Fruit fly (Drosophila melanogaster) whole organism, embryonic: Measurements from ENCODE around the gene Prosbeta2R2.

Source experiments
- Abd-B ChIP-seq: fragments of 200-800 bp; sonication (Bioruptor generic); optimal IDR thresholded peaks from 2 replicates; lab custom pipeline; 2018; ENCODE audit warnings: missing biosample characterization, mild to moderate bottlenecking, missing genetic modification characterization, moderate library complexity
- Asciz ChIP-seq: fragments of 200-800 bp; sonication (Bioruptor generic); optimal IDR thresholded peaks from 2 replicates; lab custom pipeline; 2017; ENCODE audit warnings: missing biosample characterization, mild to moderate bottlenecking, missing genetic modification characterization, missing genetic modification reagents
- Awh ChIP-seq: fragments of 200-800 bp; sonication (Bioruptor generic); IDR thresholded peaks from 2 replicates; pipeline ENCODE4, ENCODE4 v1.3.6; 2022; ENCODE audit warnings: missing biosample characterization, missing genetic modification characterization
- BtbVII ChIP-seq: fragments of 200-800 bp; sonication (Bioruptor generic); optimal IDR thresholded peaks from 3 replicates; lab custom pipeline; 2017; ENCODE audit warnings: missing biosample characterization, mild to moderate bottlenecking, missing genetic modification characterization
- CG10366 ChIP-seq: fragments of 200-800 bp; sonication (Bioruptor generic); IDR thresholded peaks from 2 replicates; pipeline ENCODE4 v1.3.6; 2022; ENCODE audit warnings: missing biosample characterization, missing genetic modification characterization
- CG12071 ChIP-seq: fragments of 200-800 bp; sonication (Bioruptor generic); optimal IDR thresholded peaks from 3 replicates; lab custom pipeline; 2018; ENCODE audit warnings: missing biosample characterization, mild to moderate bottlenecking, missing genetic modification characterization
- CG13123 ChIP-seq: fragments of 200-800 bp; sonication (Bioruptor generic); optimal IDR thresholded peaks from 2 replicates; lab custom pipeline; 2016; ENCODE audit warnings: missing biosample characterization, missing genetic modification characterization
- CG13296 ChIP-seq: fragments of 200-800 bp; sonication (Bioruptor generic); optimal IDR thresholded peaks from 3 replicates; lab custom pipeline; 2018; ENCODE audit warnings: missing biosample characterization, mild to moderate bottlenecking, missing genetic modification characterization
- CG15073 ChIP-seq: fragments of 200-800 bp; sonication (Bioruptor generic); optimal IDR thresholded peaks from 2 replicates; lab custom pipeline; 2016; ENCODE audit warnings: missing biosample characterization, missing genetic modification characterization
- CG15696 ChIP-seq: fragments of 200-800 bp; sonication (Bioruptor generic); optimal IDR thresholded peaks from 2 replicates; lab custom pipeline; 2019; ENCODE audit warnings: missing biosample characterization, mild to moderate bottlenecking, missing genetic modification characterization, moderate library complexity
- CG17359 ChIP-seq: fragments of 200-800 bp; sonication (Bioruptor generic); optimal IDR thresholded peaks from 3 replicates; lab custom pipeline; 2018; ENCODE audit warnings: missing biosample characterization, mild to moderate bottlenecking, missing genetic modification characterization, moderate library complexity
- CG17568 ChIP-seq: fragments of 200-800 bp; sonication (Bioruptor generic); optimal IDR thresholded peaks from 2 replicates; lab custom pipeline; 2018; ENCODE audit warnings: missing biosample characterization, mild to moderate bottlenecking, missing genetic modification characterization, moderate library complexity
- CG18476 ChIP-seq: fragments of 200-800 bp; sonication (Bioruptor generic); optimal IDR thresholded peaks from 2 replicates; lab custom pipeline; 2016; ENCODE audit warnings: missing biosample characterization, mild to moderate bottlenecking, missing genetic modification characterization
- CG2678 ChIP-seq: fragments of 200-800 bp; sonication (Bioruptor generic); optimal IDR thresholded peaks from 3 replicates; lab custom pipeline; 2019; ENCODE audit warnings: missing biosample characterization, mild to moderate bottlenecking, missing genetic modification characterization, moderate library complexity
- CG32532 ChIP-seq: fragments of 200-800 bp; sonication (Bioruptor generic); IDR thresholded peaks from 2 replicates; pipeline ENCODE4 v1.3.6; 2022; ENCODE audit warnings: missing biosample characterization, missing genetic modification characterization
- CG4707 ChIP-seq: fragments of 200-800 bp; sonication (Bioruptor generic); optimal IDR thresholded peaks from 2 replicates; lab custom pipeline; 2018; ENCODE audit warnings: missing biosample characterization, mild to moderate bottlenecking, missing genetic modification characterization, moderate library complexity
- CG5953 ChIP-seq: fragments of 200-800 bp; sonication (Bioruptor generic); IDR thresholded peaks from 2 replicates; pipeline ENCODE4 v1.3.6; 2022; ENCODE audit warnings: missing biosample characterization, missing genetic modification characterization
- CG7987 ChIP-seq: fragments of 200-800 bp; sonication (Bioruptor generic); optimal IDR thresholded peaks from 2 replicates; lab custom pipeline; 2018; ENCODE audit warnings: missing biosample characterization, mild to moderate bottlenecking, missing genetic modification characterization, moderate library complexity
- CG8924 ChIP-seq: fragments of 200-800 bp; optimal IDR thresholded peaks from 3 replicates; lab custom pipeline; 2019; ENCODE audit warnings: missing biosample characterization, mild to moderate bottlenecking, missing genetic modification characterization, moderate library complexity
- CG9727 ChIP-seq: fragments of 200-800 bp; sonication (Bioruptor generic); optimal IDR thresholded peaks from 3 replicates; lab custom pipeline; 2017; ENCODE audit warnings: missing biosample characterization, mild to moderate bottlenecking, missing genetic modification characterization
- Dll ChIP-seq: fragments of 200-800 bp; sonication (Bioruptor generic); IDR thresholded peaks from 4 replicates; pipeline ENCODE4 v1.3.6; 2022; ENCODE audit warnings: missing biosample characterization, missing genetic modification characterization; ENCODE audit not compliant: partially characterized antibody
- Ets65A ChIP-seq: fragments of 200-800 bp; sonication (Bioruptor generic); peaks from one replicate; lab custom pipeline; 2016; ENCODE audit warnings: missing biosample characterization, missing genetic modification characterization
- Hsf ChIP-seq: fragments of 200-800 bp; sonication (Bioruptor generic); optimal IDR thresholded peaks from 3 replicates; lab custom pipeline; 2016; ENCODE audit warnings: missing biosample characterization, missing genetic modification characterization
- Lpt ChIP-seq: fragments of >200 bp; optimal IDR thresholded peaks from 2 replicates; lab custom pipeline; 2018; ENCODE audit warnings: missing biosample characterization, missing genetic modification characterization
- Mad ChIP-seq: fragments of 200-800 bp; sonication (Bioruptor generic); optimal IDR thresholded peaks from 2 replicates; lab custom pipeline; 2016; ENCODE audit warnings: missing biosample characterization, missing genetic modification characterization
- Med ChIP-seq: fragments of 200-800 bp; sonication (Bioruptor generic); peaks from one replicate; lab custom pipeline; 2016; ENCODE audit warnings: missing biosample characterization, missing genetic modification characterization, mild to moderate bottlenecking, inconsistent platforms, moderate library complexity
- PHDP ChIP-seq: fragments of 200-800 bp; sonication (Bioruptor generic); optimal IDR thresholded peaks from 3 replicates; lab custom pipeline; 2018; ENCODE audit warnings: missing biosample characterization, mild to moderate bottlenecking, missing genetic modification characterization, moderate library complexity
- Sox102F ChIP-seq: fragments of 200-800 bp; sonication (Bioruptor generic); optimal IDR thresholded peaks from 2 replicates; lab custom pipeline; 2018; ENCODE audit warnings: missing biosample characterization, mild to moderate bottlenecking, missing genetic modification characterization, moderate library complexity
- Stat92E ChIP-seq, 3 experiments: fragments of >200 bp in 2 of 3; fragments of 200-800 bp in 1 of 3; sonication (Bioruptor generic) in 1 of 3; optimal IDR thresholded peaks; 2 replicates each; lab custom pipeline; 2017 to 2019; ENCODE audit warnings: missing biosample characterization in 3 of 3, missing genetic modification characterization in 3 of 3, mild to moderate bottlenecking in 1 of 3, moderate library complexity in 1 of 3
- abd-A ChIP-seq: fragments of 200-800 bp; sonication (Bioruptor generic); optimal IDR thresholded peaks from 3 replicates; lab custom pipeline; 2019; ENCODE audit warnings: missing biosample characterization, mild to moderate bottlenecking, missing genetic modification characterization, moderate library complexity
- bcd ChIP-seq: fragments of 200-800 bp; sonication (Bioruptor generic); optimal IDR thresholded peaks from 2 replicates; lab custom pipeline; 2017; ENCODE audit warnings: missing biosample characterization, mild to moderate bottlenecking, missing genetic modification characterization
- da ChIP-seq: fragments of 200-800 bp; sonication (Bioruptor generic); optimal IDR thresholded peaks from 2 replicates; lab custom pipeline; 2016; ENCODE audit warnings: missing biosample characterization, missing genetic modification characterization
- dimm ChIP-seq: fragments of 200-800 bp; sonication (Bioruptor generic); IDR thresholded peaks from 2 replicates; pipeline ENCODE4 v1.3.6; 2022; ENCODE audit warnings: missing biosample characterization, missing genetic modification characterization
- disco-r ChIP-seq: fragments of 200-800 bp; sonication (Bioruptor generic); optimal IDR thresholded peaks from 2 replicates; lab custom pipeline; 2016; ENCODE audit warnings: missing biosample characterization, missing genetic modification characterization
- gcm ChIP-seq: fragments of 200-800 bp; sonication (Bioruptor generic); optimal IDR thresholded peaks from 2 replicates; lab custom pipeline; 2019; ENCODE audit warnings: missing biosample characterization, mild to moderate bottlenecking, missing genetic modification characterization, moderate library complexity
- her ChIP-seq: fragments of 200-800 bp; sonication (Bioruptor generic); optimal IDR thresholded peaks from 2 replicates; lab custom pipeline; 2016; ENCODE audit warnings: missing biosample characterization, missing genetic modification characterization
- jigr1 ChIP-seq: fragments of 200-800 bp; sonication (Bioruptor generic); IDR thresholded peaks from 3 replicates; pipeline ENCODE4 v1.3.6; 2022; ENCODE audit warnings: missing biosample characterization, missing genetic modification characterization
- lab ChIP-seq: fragments of 200-800 bp; sonication (Bioruptor generic); optimal IDR thresholded peaks from 3 replicates; lab custom pipeline; 2017; ENCODE audit warnings: missing biosample characterization, missing genetic modification characterization, mild to moderate bottlenecking, moderate library complexity, missing genetic modification reagents
- mirr ChIP-seq: fragments of 200-800 bp; sonication (Bioruptor generic); optimal IDR thresholded peaks from 3 replicates; lab custom pipeline; 2018; ENCODE audit warnings: missing biosample characterization, mild to moderate bottlenecking, missing genetic modification characterization
- otp ChIP-seq: fragments of 200-800 bp; sonication (Bioruptor generic); IDR thresholded peaks from 3 replicates; pipeline ENCODE4, ENCODE4 v1.3.6; 2022; ENCODE audit warnings: missing biosample characterization, missing genetic modification characterization
- pan ChIP-seq, 4 experiments: fragments of >200 bp in 3 of 4; fragments of 200-800 bp in 1 of 4; sonication (Bioruptor generic) in 1 of 4; optimal IDR thresholded peaks in 3 of 4; IDR thresholded peaks in 1 of 4; 2 replicates each; pipeline versions ENCODE4 v1.3.6 to Lab custom; 2017 to 2022; ENCODE audit warnings: missing biosample characterization in 2 of 4, missing genetic modification characterization in 2 of 4, mixed read lengths in 1 of 4
- repo ChIP-seq: fragments of 200-800 bp; sonication (Bioruptor generic); optimal IDR thresholded peaks from 2 replicates; lab custom pipeline; 2016; ENCODE audit warnings: missing biosample characterization, missing genetic modification characterization
- scrt ChIP-seq: fragments of 200-800 bp; sonication (Bioruptor generic); optimal IDR thresholded peaks from 2 replicates; lab custom pipeline; 2018; ENCODE audit warnings: missing biosample characterization, mild to moderate bottlenecking, missing genetic modification characterization, moderate library complexity
- sd ChIP-seq: fragments of 200-800 bp; sonication (Bioruptor generic); optimal IDR thresholded peaks from 3 replicates; lab custom pipeline; 2018; ENCODE audit warnings: missing biosample characterization, mild to moderate bottlenecking, missing genetic modification characterization, moderate library complexity
- sens ChIP-seq: fragments of 200-800 bp; sonication (Bioruptor generic); peaks from one replicate; lab custom pipeline; 2016; ENCODE audit warnings: missing biosample characterization, missing genetic modification characterization
- seq ChIP-seq: fragments of 200-800 bp; sonication (Bioruptor generic); IDR thresholded peaks from 2 replicates; pipeline ENCODE4 v1.3.6; 2022; ENCODE audit warnings: missing biosample characterization, missing genetic modification characterization
- tap ChIP-seq: fragments of 200-800 bp; optimal IDR thresholded peaks from 3 replicates; lab custom pipeline; 2019; ENCODE audit warnings: missing biosample characterization, mild to moderate bottlenecking, missing genetic modification characterization, moderate library complexity
- trh ChIP-seq: fragments of 200-800 bp; sonication (Bioruptor generic); optimal IDR thresholded peaks from 2 replicates; lab custom pipeline; 2016; ENCODE audit warnings: missing biosample characterization, missing genetic modification characterization
- zf30C ChIP-seq: fragments of 200-800 bp; sonication (Bioruptor generic); optimal IDR thresholded peaks from 3 replicates; lab custom pipeline; 2018; ENCODE audit warnings: missing biosample characterization, mild to moderate bottlenecking, missing genetic modification characterization

Prosbeta2R2 gene

DNA sequence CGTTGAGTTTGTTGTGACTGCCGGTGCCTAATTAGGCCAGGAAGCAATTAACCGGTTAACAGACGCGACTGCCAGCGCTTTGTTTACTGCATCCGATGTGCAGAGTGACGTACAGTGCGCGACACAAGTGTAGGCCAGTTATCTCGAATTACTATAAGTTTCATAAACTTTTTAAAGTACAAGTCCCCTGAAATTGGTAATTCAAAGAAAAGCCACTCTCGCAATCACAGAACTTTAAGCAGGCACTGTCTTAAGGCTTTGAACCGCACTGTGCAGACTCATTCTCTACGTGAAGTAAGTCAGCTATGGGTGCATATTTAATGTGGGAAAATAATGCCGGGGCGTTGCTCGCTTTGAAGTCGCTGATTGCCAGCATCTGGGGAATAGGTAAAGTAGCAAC lies 9.8 kb downstream of the Prosbeta2R2 start (continued):
- TF ChIP-seq CG10366: peak; percentile 43

dm6 chr3R:5208115-5208365 lies 11.3 kb downstream of the Prosbeta2R2 start:
- TF ChIP-seq CG7987 (GFP tag; lab: Kevin White, UChicago) (peak; percentile 27), Abd-B (GFP tag; lab: Kevin White, UChicago) (no peak), zf30C (no peak), CG18476 (no peak), her (GFP tag; lab: Kevin White, UChicago) (no peak), CG13296 (GFP tag; lab: Kevin White, UChicago) (peak; percentile 0), disco-r (GFP tag; lab: Kevin White, UChicago) (no peak), CG13123 (GFP tag; lab: Kevin White, UChicago) (no peak), Hsf (GFP tag; lab: Kevin White, UChicago) (no peak), CG2678 (tag; lab: Kevin White, UChicago) (peak; percentile 7), dimm (GFP tag; lab: Robert Waterston, UW) (no peak), CG15696 (peak; percentile 4), lab (GFP tag; lab: Kevin White, UChicago) (peak; percentile 20), Lpt (no peak), CG9727 (no peak), gcm (GFP tag; lab: Kevin White, UChicago) (no peak), sd (tag; lab: Kevin White, UChicago) (peak; percentile 22), repo (GFP tag; lab: Kevin White, UChicago) (no peak), Ets65A (GFP tag; lab: Kevin White, UChicago) (no peak), trh (GFP tag; lab: Kevin White, UChicago) (no peak), Dll (no peak), abd-A (tag; lab: Kevin White, UChicago) (peak; percentile 7), CG8924 (no peak), seq (peak; percentile 31; the same call in 1 of the 2 replicates), Awh (peak; percentile 90), tap (no peak), BtbVII (GFP tag; lab: Kevin White, UChicago) (peak; percentile 5), Asciz (GFP tag; lab: Kevin White, UChicago) (peak; percentile 29), sens (peak; percentile 58), CG15073 (GFP tag; lab: Kevin White, UChicago) (no peak), CG32532 (no peak), Mad (GFP tag; lab: Kevin White, UChicago) (no peak), otp (peak; percentile 36; the same call in 1 of the 3 replicates), bcd (GFP tag; lab: Kevin White, UChicago) (no peak), Sox102F (GFP tag; lab: Kevin White, UChicago) (no peak), mirr (GFP tag; lab: Kevin White, UChicago) (peak; percentile 19), CG17568 (GFP tag; lab: Kevin White, UChicago) (peak; percentile 20), PHDP (tag; lab: Kevin White, UChicago) (peak; percentile 14), CG12071 (GFP tag; lab: Kevin White, UChicago) (peak; percentile 13), pan (optimal IDR thresholded peaks at IDR 0.05; lab: Kevin White, UChicago) (no peak), pan (GFP tag; optimal IDR thresholded peaks at IDR 0.05 in 1 of 2, IDR thresholded peaks at IDR 0.05 in 1 of 2) (no peak), jigr1 (GFP tag; lab: Robert Waterston, UW) (no peak), scrt (GFP tag; lab: Kevin White, UChicago) (peak; percentile 1), CG4707 (GFP tag; lab: Kevin White, UChicago) (peak; percentile 36), CG5953 (peak; percentile 35; the same call in 1 of the 2 replicates), CG17359 (tag; lab: Kevin White, UChicago) (peak; percentile 5), Med (GFP tag; lab: Kevin White, UChicago) (peak; percentile 27), Stat92E (GFP tag; optimal IDR thresholded peaks at IDR 0.05; lab: Kevin White, UChicago) (no peak), da (GFP tag; lab: Kevin White, UChicago) (no peak)
